Fruit fly (Drosophila melanogaster) whole organism, adult: ENCODE results near the gene CG15196.

Source experiments
- CG11617 ChIP-seq: fragments of 200-800 bp; sonication (Bioruptor generic); optimal IDR thresholded peaks from 2 replicates; lab custom pipeline; 2017; ENCODE audit warnings: mild to moderate bottlenecking, missing biosample characterization, missing genetic modification reagents, missing genetic modification characterization
- CG12768 ChIP-seq: fragments of 200-800 bp; sonication (Bioruptor generic); optimal IDR thresholded peaks from 2 replicates; lab custom pipeline; 2017; ENCODE audit warnings: missing biosample characterization, missing genetic modification characterization, mild to moderate bottlenecking, moderate library complexity, missing genetic modification reagents
- CG14711 ChIP-seq: fragments of 200-800 bp; sonication (Bioruptor generic); optimal IDR thresholded peaks from 2 replicates; lab custom pipeline; 2018; ENCODE audit warnings: missing biosample characterization, mild to moderate bottlenecking, missing genetic modification characterization, moderate library complexity
- CG1620 ChIP-seq: fragments of 200-800 bp; sonication (Bioruptor generic); optimal IDR thresholded peaks from 2 replicates; lab custom pipeline; 2016; ENCODE audit warnings: missing biosample characterization, missing genetic modification characterization
- CG33017 ChIP-seq: fragments of 200-800 bp; sonication (Bioruptor generic); optimal IDR thresholded peaks from 2 replicates; lab custom pipeline; 2018; ENCODE audit warnings: missing biosample characterization, mild to moderate bottlenecking, missing genetic modification characterization, moderate library complexity
- CG5204 ChIP-seq: fragments of 200-800 bp; sonication (Bioruptor generic); optimal IDR thresholded peaks from 2 replicates; lab custom pipeline; 2016; ENCODE audit warnings: missing biosample characterization, missing genetic modification characterization
- CG7045 ChIP-seq: fragments of 200-800 bp; sonication (Bioruptor generic); optimal IDR thresholded peaks from 2 replicates; lab custom pipeline; 2017; ENCODE audit warnings: missing biosample characterization, mild to moderate bottlenecking, missing genetic modification characterization
- CG7101 ChIP-seq: fragments of 200-800 bp; sonication (Bioruptor generic); optimal IDR thresholded peaks from 2 replicates; lab custom pipeline; 2018; ENCODE audit warnings: missing biosample characterization, mild to moderate bottlenecking, missing genetic modification characterization, moderate library complexity
- Clk ChIP-seq: fragments of 200-800 bp; sonication (Bioruptor generic); optimal IDR thresholded peaks from 2 replicates; lab custom pipeline; 2017; ENCODE audit warnings: missing biosample characterization, missing genetic modification characterization
- Crg-1 ChIP-seq: fragments of 200-800 bp; sonication (Bioruptor generic); optimal IDR thresholded peaks from 2 replicates; lab custom pipeline; 2016; ENCODE audit warnings: missing biosample characterization, missing genetic modification characterization
- Hr96 ChIP-seq: fragments of 200-800 bp; sonication (Bioruptor generic); optimal IDR thresholded peaks from 2 replicates; lab custom pipeline; 2016; ENCODE audit warnings: missing biosample characterization, missing genetic modification characterization
- bab1 ChIP-seq: fragments of 200-800 bp; sonication (Bioruptor generic); optimal IDR thresholded peaks from 3 replicates; lab custom pipeline; 2019; ENCODE audit warnings: missing biosample characterization, mild to moderate bottlenecking, missing genetic modification characterization, moderate library complexity
- cic ChIP-seq: fragments of 200-800 bp; sonication (Bioruptor generic); optimal IDR thresholded peaks from 2 replicates; lab custom pipeline; 2017; ENCODE audit warnings: missing biosample characterization, mild to moderate bottlenecking, missing genetic modification characterization, moderate library complexity
- cnc ChIP-seq, 2 experiments: fragments of >200 bp; optimal IDR thresholded peaks; 2 replicates each; lab custom pipeline; 2017
- kay ChIP-seq: fragments of 200-800 bp; sonication (Bioruptor generic); peaks from one replicate; lab custom pipeline; 2016; ENCODE audit warnings: missing biosample characterization, missing genetic modification characterization, borderline replicate concordance
- ovo ChIP-seq: fragments of 200-800 bp; sonication (Bioruptor generic); optimal IDR thresholded peaks from 2 replicates; lab custom pipeline; 2016; ENCODE audit warnings: missing biosample characterization, missing genetic modification characterization
- pad ChIP-seq: fragments of 200-800 bp; sonication (Bioruptor generic); optimal IDR thresholded peaks from 3 replicates; lab custom pipeline; 2017; ENCODE audit warnings: missing biosample characterization, missing genetic modification characterization, mild to moderate bottlenecking, moderate library complexity, missing genetic modification reagents
- tj ChIP-seq: fragments of 200-800 bp; sonication (Bioruptor generic); optimal IDR thresholded peaks from 3 replicates; lab custom pipeline; 2017; ENCODE audit warnings: missing biosample characterization, mild to moderate bottlenecking, missing genetic modification characterization, moderate library complexity
- toe ChIP-seq: fragments of 200-800 bp; sonication (Bioruptor generic); optimal IDR thresholded peaks from 2 replicates; lab custom pipeline; 2016; ENCODE audit warnings: missing biosample characterization, missing genetic modification characterization

CG15196 gene

DNA sequence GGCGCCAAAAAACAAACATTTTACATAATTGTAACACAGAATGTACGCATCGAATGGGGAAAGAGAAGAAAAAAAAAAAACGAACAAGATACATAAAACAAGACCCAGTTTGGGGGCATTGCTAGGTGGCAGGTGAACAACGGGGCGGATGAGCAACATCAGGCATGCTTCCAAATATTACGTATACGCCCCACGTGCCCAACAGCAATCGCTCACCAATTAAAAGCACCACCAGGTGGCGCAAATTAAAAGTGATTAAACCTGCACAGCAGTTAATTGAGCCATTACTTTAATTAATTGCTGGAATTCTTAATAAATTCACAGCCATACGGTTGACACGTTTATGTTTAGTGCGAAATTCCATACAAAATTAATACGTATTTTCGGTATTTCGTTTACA, 24.2 kb upstream of the CG15196 start:
- no peak for TF ChIP-seq CG7101
- no peak for TF ChIP-seq cnc (optimal IDR thresholded peaks at IDR 0.05; lab: Kevin White, UChicago)

- no peak for TF ChIP-seq CG1620 (GFP tag; lab: Kevin White, UChicago)
- TF ChIP-seq bab1 (GFP tag; lab: Kevin White, UChicago): peak; percentile 67
- TF ChIP-seq CG7101: no peak
- no peak for TF ChIP-seq ovo (GFP tag; lab: Kevin White, UChicago)
- TF ChIP-seq Clk (GFP tag; lab: Kevin White, UChicago): no peak
- TF ChIP-seq CG7045 (GFP tag; lab: Kevin White, UChicago): no peak
- no peak for TF ChIP-seq CG14711 (tag; lab: Kevin White, UChicago)
- peak; percentile 99 for TF ChIP-seq pad (GFP tag; lab: Kevin White, UChicago)
- no peak for TF ChIP-seq tj (GFP tag; lab: Kevin White, UChicago)
Observed at dm6 chrX:11389494-11390447, 20.0 kb upstream of the CG15196 start.

DNA sequence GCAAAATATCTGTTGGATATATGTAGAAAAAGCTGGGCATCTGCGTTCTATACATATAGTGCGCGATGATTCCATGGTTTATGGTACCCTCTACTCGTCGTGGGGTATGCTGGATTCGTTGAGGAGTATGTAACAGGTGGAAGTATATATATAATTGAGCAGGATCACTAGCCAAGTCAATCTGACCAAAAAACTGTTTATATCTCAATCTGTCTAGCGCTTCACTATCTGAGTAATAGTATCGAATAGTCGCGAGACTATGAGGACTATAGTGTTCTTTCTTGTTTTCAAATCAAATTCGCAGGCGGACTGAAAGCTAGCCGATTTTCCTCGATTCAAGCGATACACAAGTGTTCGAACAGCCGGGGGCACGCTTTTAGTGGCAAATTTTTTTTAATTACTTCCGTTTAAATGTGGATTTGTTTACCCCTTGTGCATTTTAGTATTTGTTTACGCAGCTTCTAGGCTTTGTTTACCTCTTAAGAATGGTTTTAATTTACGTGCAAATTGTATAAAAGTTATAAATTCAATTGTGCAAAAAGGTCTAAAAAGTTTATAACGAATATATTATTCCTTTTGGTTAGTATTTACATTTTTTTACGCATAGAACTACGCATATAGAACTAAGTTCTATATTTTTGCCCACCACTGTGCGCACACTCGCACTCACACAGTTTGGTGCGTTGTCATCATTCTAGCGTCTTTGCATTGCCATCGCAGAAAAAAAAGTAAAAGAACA, 19.0 kb upstream of the CG15196 start:
- no peak for TF ChIP-seq pad (GFP tag; lab: Kevin White, UChicago)
- peak; percentile 34 for TF ChIP-seq CG12768
- TF ChIP-seq Crg-1 (GFP tag; lab: Kevin White, UChicago): no peak
- TF ChIP-seq CG5204 (GFP tag; lab: Kevin White, UChicago): peak; percentile 24
- TF ChIP-seq cnc (optimal IDR thresholded peaks at IDR 0.05; lab: Kevin White, UChicago): no peak
- peak; percentile 26 for TF ChIP-seq tj (GFP tag; lab: Kevin White, UChicago)
- no peak for TF ChIP-seq CG7101
- TF ChIP-seq bab1 (GFP tag; lab: Kevin White, UChicago): peak; percentile 13
- no peak for TF ChIP-seq Clk (GFP tag; lab: Kevin White, UChicago)
- TF ChIP-seq kay (GFP tag; lab: Kevin White, UChicago): peak; percentile 89
- TF ChIP-seq CG14711 (tag; lab: Kevin White, UChicago): peak; percentile 16
- peak; percentile 40 for TF ChIP-seq CG7045 (GFP tag; lab: Kevin White, UChicago)
- peak; percentile 17 for TF ChIP-seq CG11617 (GFP tag; lab: Kevin White, UChicago)

dm6 chrX:11391364-11391915, 18.3 kb upstream of the CG15196 start:
- TF ChIP-seq CG14711 (tag; lab: Kevin White, UChicago) (no peak), CG7101 (no peak), pad (GFP tag; lab: Kevin White, UChicago) (peak; percentile 29), Crg-1 (GFP tag; lab: Kevin White, UChicago) (no peak)

- TF ChIP-seq Crg-1 (GFP tag; lab: Kevin White, UChicago) (no peak), Hr96 (GFP tag; lab: Kevin White, UChicago) (no peak), tj (GFP tag; lab: Kevin White, UChicago) (no peak), cic (GFP tag; lab: Kevin White, UChicago) (no peak), CG12768 (no peak), CG7101 (no peak), toe (GFP tag; lab: Kevin White, UChicago) (no peak), cnc (optimal IDR thresholded peaks at IDR 0.05; lab: Kevin White, UChicago) (no peak), kay (GFP tag; lab: Kevin White, UChicago) (no peak), CG33017 (tag; lab: Kevin White, UChicago) (no peak), CG7045 (GFP tag; lab: Kevin White, UChicago) (no peak), ovo (GFP tag; lab: Kevin White, UChicago) (no peak), bab1 (GFP tag; lab: Kevin White, UChicago) (no peak)
Observed at dm6 chrX:11393003-11393620, 16.6 kb upstream of the CG15196 start.

- TF ChIP-seq kay (GFP tag; lab: Kevin White, UChicago) (peak; percentile 24), CG5204 (GFP tag; lab: Kevin White, UChicago) (no peak), bab1 (GFP tag; lab: Kevin White, UChicago) (no peak), CG7101 (no peak)
Observed at dm6 chrX:11404247-11404646, 5.5 kb upstream of the CG15196 start.
